Fruit fly (Drosophila melanogaster) whole organism, wandering third instar larva: Measurements from ENCODE around the gene Ubc7.

Experiments
- Abd-B ChIP-seq: fragments of >200 bp; optimal IDR thresholded peaks from 2 replicates; lab custom pipeline; 2017; ENCODE audit warnings: missing biosample characterization, missing genetic modification characterization
- CG32264 ChIP-seq: fragments of 200-800 bp; sonication (Bioruptor generic); optimal IDR thresholded peaks from 2 replicates; lab custom pipeline; 2016; ENCODE audit warnings: missing biosample characterization, missing genetic modification characterization
- Dfd ChIP-seq: fragments of >200 bp; optimal IDR thresholded peaks from 2 replicates; lab custom pipeline; 2017; ENCODE audit warnings: missing biosample characterization, missing genetic modification characterization
- Dif ChIP-seq: fragments of 200-275, 200-300 bp; sonication (Bioruptor generic); optimal IDR thresholded peaks from 2 replicates; lab custom pipeline; 2018; ENCODE audit warnings: missing biosample characterization, missing genetic modification characterization; ENCODE audit not compliant: partially characterized antibody
- GATAd ChIP-seq: sonication (Bioruptor generic); optimal IDR thresholded peaks from 2 replicates; lab custom pipeline; 2016; ENCODE audit warnings: missing biosample characterization, missing genetic modification characterization
- HLH106 ChIP-seq: fragments of 200-800 bp; optimal IDR thresholded peaks from 3 replicates; lab custom pipeline; 2019; ENCODE audit warnings: missing biosample characterization, mild to moderate bottlenecking, missing genetic modification characterization, moderate library complexity
- Hr78 ChIP-seq: fragments of >200 bp; optimal IDR thresholded peaks from 2 replicates; lab custom pipeline; 2017; ENCODE audit warnings: missing biosample characterization, missing genetic modification characterization
- Hr83 ChIP-seq: fragments of 200-300 bp; sonication (Bioruptor generic); optimal IDR thresholded peaks from 2 replicates; lab custom pipeline; 2016; ENCODE audit warnings: missing biosample characterization, mild to moderate bottlenecking, missing genetic modification characterization, moderate library complexity; ENCODE audit not compliant: poor library complexity, severe bottlenecking
- Jra ChIP-seq: sonication (Bioruptor generic); optimal IDR thresholded peaks from 2 replicates; lab custom pipeline; 2016; ENCODE audit warnings: missing biosample characterization, missing genetic modification characterization
- Myc ChIP-seq: fragments of >200 bp; optimal IDR thresholded peaks from 2 replicates; lab custom pipeline; 2017
- N ChIP-seq: fragments of >200 bp; optimal IDR thresholded peaks from 2 replicates; lab custom pipeline; 2018; ENCODE audit warnings: missing biosample characterization, missing external identifiers, missing genetic modification characterization
- OdsH ChIP-seq: fragments of 200-800 bp; sonication (Bioruptor generic); optimal IDR thresholded peaks from 2 replicates; lab custom pipeline; 2016; ENCODE audit warnings: missing biosample characterization, mild to moderate bottlenecking, missing genetic modification characterization
- Rel ChIP-seq, 2 experiments: fragments of 200-800 bp; sonication (Bioruptor generic) in 1 of 2; optimal IDR thresholded peaks; 2 replicates in 1 of 2; 3 replicates in 1 of 2; lab custom pipeline; 2016 to 2019; ENCODE audit warnings: mild to moderate bottlenecking in 2 of 2, missing biosample characterization in 2 of 2, missing genetic modification characterization in 2 of 2, moderate library complexity in 1 of 2
- Vsx2 ChIP-seq: fragments of 200-300, 225-300 bp; sonication (Bioruptor generic); optimal IDR thresholded peaks from 2 replicates; lab custom pipeline; 2018; ENCODE audit warnings: missing biosample characterization, missing genetic modification characterization; ENCODE audit not compliant: partially characterized antibody
- brk ChIP-seq: fragments of 200-800 bp; sonication (Bioruptor generic); optimal IDR thresholded peaks from 2 replicates; lab custom pipeline; 2016; ENCODE audit warnings: missing biosample characterization, mild to moderate bottlenecking, missing genetic modification characterization
- dl ChIP-seq, 2 experiments: fragments of 175-275, 200-275 bp in 1 of 2; fragments of 200-275 bp in 1 of 2; sonication (Bioruptor generic); optimal IDR thresholded peaks; lab custom pipeline; 2018; ENCODE audit warnings: mild to moderate bottlenecking in 2 of 2, missing biosample characterization in 2 of 2, missing genetic modification characterization in 2 of 2, moderate library complexity in 2 of 2; ENCODE audit not compliant: partially characterized antibody in 2 of 2, insufficient read depth in 1 of 2
- dsf ChIP-seq: sonication (Bioruptor generic); optimal IDR thresholded peaks from 2 replicates; lab custom pipeline; 2016; ENCODE audit warnings: missing biosample characterization, missing genetic modification characterization, borderline replicate concordance
- ey ChIP-seq: fragments of 200-800 bp; sonication (Bioruptor generic); optimal IDR thresholded peaks from 2 replicates; lab custom pipeline; 2016; ENCODE audit warnings: missing biosample characterization, missing genetic modification characterization
- foxo ChIP-seq, 2 experiments: fragments of 200-800 bp; sonication (Bioruptor generic); optimal IDR thresholded peaks; 2 replicates in 1 of 2; 3 replicates in 1 of 2; lab custom pipeline; 2016 to 2017; ENCODE audit warnings: missing biosample characterization in 2 of 2, missing genetic modification characterization in 2 of 2
- fru ChIP-seq: fragments of 200-800 bp; sonication (Bioruptor generic); optimal IDR thresholded peaks from 3 replicates; lab custom pipeline; 2016; ENCODE audit warnings: missing biosample characterization, mild to moderate bottlenecking, missing genetic modification characterization
- h ChIP-seq: fragments of 200-800 bp; sonication (Bioruptor generic); optimal IDR thresholded peaks from 3 replicates; lab custom pipeline; 2016; ENCODE audit warnings: missing biosample characterization, mild to moderate bottlenecking, missing genetic modification characterization
- lola ChIP-seq: fragments of >200 bp; optimal IDR thresholded peaks from 2 replicates; lab custom pipeline; 2017; ENCODE audit warnings: missing biosample characterization, missing genetic modification characterization
- pan ChIP-seq: fragments of >200 bp; optimal IDR thresholded peaks from 2 replicates; lab custom pipeline; 2017
- psq ChIP-seq: fragments of 200-800 bp; sonication (Bioruptor generic); optimal IDR thresholded peaks from 3 replicates; lab custom pipeline; 2017; ENCODE audit warnings: missing biosample characterization, mild to moderate bottlenecking, missing genetic modification characterization, moderate library complexity
- rgr ChIP-seq: fragments of 200-800 bp; sonication (Bioruptor generic); optimal IDR thresholded peaks from 3 replicates; lab custom pipeline; 2016; ENCODE audit warnings: missing biosample characterization, mild to moderate bottlenecking, missing genetic modification characterization
- sage ChIP-seq: fragments of 200-800 bp; sonication (Bioruptor generic); optimal IDR thresholded peaks from 2 replicates; lab custom pipeline; 2016; ENCODE audit warnings: missing biosample characterization, mild to moderate bottlenecking, missing genetic modification characterization
- sv ChIP-seq: fragments of 200-800 bp; sonication (Bioruptor generic); optimal IDR thresholded peaks from 3 replicates; lab custom pipeline; 2016; ENCODE audit warnings: missing biosample characterization, missing genetic modification characterization
- tai ChIP-seq: sonication (Bioruptor generic); optimal IDR thresholded peaks from 2 replicates; lab custom pipeline; 2016; ENCODE audit warnings: missing biosample characterization, missing genetic modification characterization
- woc ChIP-seq: sonication (Bioruptor generic); optimal IDR thresholded peaks from 2 replicates; lab custom pipeline; 2016; ENCODE audit warnings: missing biosample characterization, mild to moderate bottlenecking, missing genetic modification characterization

Ubc7 gene

DNA sequence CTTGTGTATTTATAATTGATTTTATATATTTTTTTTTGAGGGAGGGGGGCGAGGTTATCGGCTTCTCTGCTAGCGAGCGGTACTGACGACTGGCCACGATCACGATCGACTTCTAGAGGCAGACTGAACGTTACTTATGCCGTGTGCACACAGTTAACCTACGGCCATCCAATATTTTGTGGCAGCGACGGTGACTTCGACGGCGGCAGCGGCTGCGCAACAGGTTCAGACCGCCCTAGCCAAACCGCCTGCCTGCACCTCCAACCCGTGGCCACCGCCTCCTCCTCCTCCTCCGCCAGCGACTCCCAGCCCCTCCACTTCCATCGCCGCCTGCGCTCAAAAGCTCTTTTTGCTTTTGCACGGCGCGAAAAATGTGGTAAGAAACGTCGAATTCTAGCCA is 28.0 kb downstream of the Ubc7 start, which contains the start of gene CG9782:
TSS of gene CG9782 (minus strand) at position 128 of the 400 bp plus-strand sequence.
- TF ChIP-seq fru (GFP tag; lab: Kevin White, UChicago) (peak; percentile 87), GATAd (GFP tag; lab: Kevin White, UChicago) (no peak), Dif (GFP tag; lab: Kevin White, UChicago) (peak; percentile 21), dl (GFP tag; optimal IDR thresholded peaks at IDR 0.05; lab: Kevin White, UChicago; ENCODE audit: insufficient read depth in 1 of 2, partially characterized antibody in 2 of 2) (peak in 1 of 2 experiments; percentile 17), Jra (GFP tag; lab: Kevin White, UChicago) (no peak), Vsx2 (peak; percentile 8), N (no peak), woc (GFP tag; lab: Kevin White, UChicago) (peak; percentile 8)

- TF ChIP-seq Dfd (GFP tag; lab: Kevin White, UChicago) (no peak), fru (GFP tag; lab: Kevin White, UChicago) (no peak), ey (GFP tag; lab: Kevin White, UChicago) (no peak), woc (GFP tag; lab: Kevin White, UChicago) (no peak), brk (no peak), Rel (GFP tag; optimal IDR thresholded peaks at IDR 0.05; lab: Kevin White, UChicago) (no peak), Rel (tag; optimal IDR thresholded peaks at IDR 0.05; lab: Kevin White, UChicago) (no peak), psq (GFP tag; lab: Kevin White, UChicago) (no peak), Hr83 (GFP tag; lab: Kevin White, UChicago) (no peak), sage (GFP tag; lab: Kevin White, UChicago) (no peak), Hr78 (no peak)
Observed at dm6 chrX:16623524-16623923, 30.0 kb downstream of the Ubc7 start.

- TF ChIP-seq lola (GFP tag; lab: Kevin White, UChicago) (no peak), Rel (GFP tag; optimal IDR thresholded peaks at IDR 0.05; lab: Kevin White, UChicago) (no peak), Rel (tag; optimal IDR thresholded peaks at IDR 0.05; lab: Kevin White, UChicago) (no peak), fru (GFP tag; lab: Kevin White, UChicago) (no peak)
Observed at dm6 chrX:16624519-16624918, 31.0 kb downstream of the Ubc7 start.

DNA sequence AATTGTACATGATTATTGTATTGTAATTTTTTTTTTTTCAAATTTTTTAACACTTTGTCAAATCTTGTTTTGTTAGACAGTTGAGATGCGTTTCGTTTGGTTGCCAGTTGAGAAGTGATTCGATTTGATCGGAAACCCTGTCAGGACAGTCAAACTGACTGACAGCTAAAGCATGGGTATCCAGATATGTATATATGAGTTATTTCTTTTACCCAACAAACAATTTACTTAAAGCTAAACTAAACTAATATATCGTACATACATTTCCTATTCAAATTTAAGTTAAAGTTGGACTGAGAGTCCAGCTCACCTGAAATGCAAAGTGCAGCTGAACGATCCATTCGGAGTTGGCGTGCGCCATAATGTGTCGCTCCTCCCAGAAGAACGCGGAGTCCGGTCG is 38.7 kb downstream of the Ubc7 start, which contains the start of gene CG9777:
TSS of gene CG9777 (minus strand) at position 101 of the 400 bp plus-strand sequence.
- TF ChIP-seq sage (GFP tag; lab: Kevin White, UChicago) (no peak), foxo (GFP tag; optimal IDR thresholded peaks at IDR 0.05; lab: Kevin White, UChicago) (no peak), Myc (lab: Kevin White, UChicago) (no peak), psq (GFP tag; lab: Kevin White, UChicago) (no peak), lola (GFP tag; lab: Kevin White, UChicago) (no peak), woc (GFP tag; lab: Kevin White, UChicago) (no peak), pan (no peak), CG32264 (no peak), h (GFP tag; lab: Kevin White, UChicago) (no peak), ey (GFP tag; lab: Kevin White, UChicago) (no peak), OdsH (GFP tag; lab: Kevin White, UChicago) (no peak), Hr78 (no peak), sv (GFP tag; lab: Kevin White, UChicago) (no peak), Jra (GFP tag; lab: Kevin White, UChicago) (no peak), Dif (GFP tag; lab: Kevin White, UChicago) (no peak), N (no peak), tai (GFP tag; lab: Kevin White, UChicago) (no peak), HLH106 (no peak)
- TF ChIP-seq, all 38 proteins: peak for 0

DNA sequence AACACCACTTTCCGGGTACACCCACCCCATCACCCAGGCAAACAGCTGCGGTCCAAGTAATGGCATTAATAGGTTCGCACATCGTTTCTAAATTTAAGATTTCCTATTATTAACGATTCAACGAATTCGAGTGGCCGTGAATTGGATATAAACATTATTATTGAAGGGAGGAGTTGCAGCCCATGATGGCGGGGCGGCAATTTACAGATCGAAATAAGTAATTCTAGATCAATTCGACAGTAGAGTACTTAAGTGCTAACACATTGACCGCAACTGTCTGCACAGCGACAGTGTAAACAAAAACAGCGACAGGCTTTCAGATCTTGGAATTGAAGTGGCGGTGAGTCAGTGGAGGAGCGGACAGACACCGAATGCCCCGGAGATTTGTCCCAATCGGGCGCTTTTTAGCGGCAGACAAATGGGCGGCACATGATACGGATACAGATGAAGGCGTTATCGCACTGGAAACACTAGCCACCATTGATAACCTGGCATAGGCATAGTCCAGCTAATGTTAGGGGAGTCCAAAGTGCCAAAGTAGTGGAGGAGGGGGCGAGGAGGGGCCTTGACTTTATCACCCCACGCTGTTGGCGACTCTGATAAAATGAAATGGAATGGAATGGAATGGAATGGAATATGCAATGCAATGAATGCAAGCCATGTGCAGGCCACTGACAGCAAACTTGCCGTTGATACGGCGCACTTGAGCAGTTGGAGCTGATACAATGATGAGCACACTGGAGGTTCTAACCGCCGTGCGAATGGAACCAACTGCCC is 39.9 kb downstream of the Ubc7 start:
- TF ChIP-seq sage (GFP tag; lab: Kevin White, UChicago) (no peak), Abd-B (GFP tag; lab: Kevin White, UChicago) (no peak), Dif (GFP tag; lab: Kevin White, UChicago) (no peak), Vsx2 (no peak), brk (no peak), rgr (GFP tag; lab: Kevin White, UChicago) (no peak), woc (GFP tag; lab: Kevin White, UChicago) (no peak), sv (GFP tag; lab: Kevin White, UChicago) (no peak), Rel (GFP tag; optimal IDR thresholded peaks at IDR 0.05; lab: Kevin White, UChicago) (no peak), Rel (tag; optimal IDR thresholded peaks at IDR 0.05; lab: Kevin White, UChicago) (no peak), N (no peak), dsf (GFP tag; lab: Kevin White, UChicago) (no peak)
